Fruit fly (Drosophila melanogaster) whole organism, embryonic: ENCODE measurements around the gene CG14253.

Experiments used
- Awh ChIP-seq: fragments of 200-800 bp; sonication (Bioruptor generic); IDR thresholded peaks from 2 replicates; pipeline ENCODE4, ENCODE4 v1.3.6; 2022; ENCODE audit warnings: missing biosample characterization, missing genetic modification characterization
- B-H2 ChIP-seq: fragments of 200-800 bp; sonication (Bioruptor generic); optimal IDR thresholded peaks from 2 replicates; lab custom pipeline; 2018; ENCODE audit warnings: missing biosample characterization, mild to moderate bottlenecking, missing genetic modification characterization
- CG1024 ChIP-seq: fragments of 200-800 bp; sonication (Bioruptor generic); IDR thresholded peaks from 2 replicates; pipeline ENCODE4 v1.3.6; 2022; ENCODE audit warnings: missing biosample characterization, missing genetic modification characterization
- CG10274 ChIP-seq: fragments of 200-800 bp; sonication (Bioruptor generic); optimal IDR thresholded peaks from 3 replicates; lab custom pipeline; 2017; ENCODE audit warnings: missing biosample characterization, mild to moderate bottlenecking, missing genetic modification characterization
- CG10431 ChIP-seq: fragments of 200-800 bp; sonication (Bioruptor generic); optimal IDR thresholded peaks from 3 replicates; lab custom pipeline; 2018; ENCODE audit warnings: missing biosample characterization, mild to moderate bottlenecking, missing genetic modification characterization
- CG10979 ChIP-seq: fragments of 200-800 bp; sonication (Bioruptor generic); optimal IDR thresholded peaks from 2 replicates; lab custom pipeline; 2018; ENCODE audit warnings: missing biosample characterization, mild to moderate bottlenecking, missing genetic modification characterization, moderate library complexity
- CG11247 ChIP-seq: fragments of 200-800 bp; sonication (Bioruptor generic); IDR thresholded peaks from 2 replicates; pipeline ENCODE4 v1.3.6; 2022; ENCODE audit warnings: missing biosample characterization, missing genetic modification characterization
- CG12155 ChIP-seq: fragments of 200-800 bp; sonication (Bioruptor generic); optimal IDR thresholded peaks from 3 replicates; lab custom pipeline; 2016; ENCODE audit warnings: missing biosample characterization, missing genetic modification characterization
- CG13624 ChIP-seq: fragments of 200-800 bp; sonication (Bioruptor generic); optimal IDR thresholded peaks from 2 replicates; lab custom pipeline; 2016; ENCODE audit warnings: missing biosample characterization, missing genetic modification characterization
- CG13775 ChIP-seq: fragments of 200-800 bp; sonication (Bioruptor generic); optimal IDR thresholded peaks from 3 replicates; lab custom pipeline; 2017; ENCODE audit warnings: missing biosample characterization, mild to moderate bottlenecking, missing genetic modification characterization
- CG15073 ChIP-seq: fragments of 200-800 bp; sonication (Bioruptor generic); optimal IDR thresholded peaks from 2 replicates; lab custom pipeline; 2016; ENCODE audit warnings: missing biosample characterization, missing genetic modification characterization
- CG15269 ChIP-seq: fragments of 200-800 bp; sonication (Bioruptor generic); optimal IDR thresholded peaks from 2 replicates; lab custom pipeline; 2018; ENCODE audit warnings: missing biosample characterization, mild to moderate bottlenecking, missing genetic modification characterization, moderate library complexity
- CG1529 ChIP-seq: fragments of 200-800 bp; sonication (Bioruptor generic); optimal IDR thresholded peaks from 3 replicates; lab custom pipeline; 2018; ENCODE audit warnings: missing biosample characterization, missing genetic modification characterization
- CG16813 ChIP-seq: fragments of 200-800 bp; sonication (Bioruptor generic); IDR thresholded peaks from 3 replicates; pipeline ENCODE4 v1.3.6; 2022; ENCODE audit warnings: missing biosample characterization, missing genetic modification characterization; ENCODE audit not compliant: partially characterized antibody
- CG16815 ChIP-seq: fragments of 200-800 bp; sonication (Bioruptor generic); optimal IDR thresholded peaks from 3 replicates; lab custom pipeline; 2017; ENCODE audit warnings: missing biosample characterization, mild to moderate bottlenecking, missing genetic modification characterization
- CG17359 ChIP-seq: fragments of 200-800 bp; sonication (Bioruptor generic); optimal IDR thresholded peaks from 3 replicates; lab custom pipeline; 2018; ENCODE audit warnings: missing biosample characterization, mild to moderate bottlenecking, missing genetic modification characterization, moderate library complexity
- CG1832 ChIP-seq: fragments of 200-800 bp; sonication (Bioruptor generic); optimal IDR thresholded peaks from 2 replicates; lab custom pipeline; 2017; ENCODE audit warnings: missing biosample characterization, mild to moderate bottlenecking, missing genetic modification characterization, inconsistent platforms
- CG31224 ChIP-seq: fragments of 200-800 bp; sonication (Bioruptor generic); IDR thresholded peaks from 2 replicates; pipeline ENCODE4 v1.3.6; 2022; ENCODE audit warnings: missing biosample characterization, missing genetic modification characterization
- CG33213 ChIP-seq: fragments of 200-800 bp; sonication (Bioruptor generic); optimal IDR thresholded peaks from 3 replicates; lab custom pipeline; 2016; ENCODE audit warnings: missing biosample characterization, missing genetic modification characterization
- CG34422 ChIP-seq: fragments of 200-800 bp; sonication (Bioruptor generic); IDR thresholded peaks from 3 replicates; pipeline ENCODE4 v1.3.6; 2022; ENCODE audit warnings: missing biosample characterization, missing genetic modification characterization
- CG4617 ChIP-seq: fragments of 200-800 bp; sonication (Bioruptor generic); optimal IDR thresholded peaks from 3 replicates; lab custom pipeline; 2016; ENCODE audit warnings: missing biosample characterization, missing genetic modification characterization, borderline replicate concordance
- CG5245 ChIP-seq: fragments of 200-800 bp; sonication (Bioruptor generic); optimal IDR thresholded peaks from 3 replicates; lab custom pipeline; 2016; ENCODE audit warnings: missing biosample characterization, missing genetic modification characterization
- CG9797 ChIP-seq: fragments of 200-800 bp; sonication (Bioruptor generic); optimal IDR thresholded peaks from 3 replicates; lab custom pipeline; 2018; ENCODE audit warnings: missing biosample characterization, mild to moderate bottlenecking, missing genetic modification characterization
- Hey ChIP-seq: fragments of 200-800 bp; sonication (Bioruptor generic); optimal IDR thresholded peaks from 3 replicates; lab custom pipeline; 2018; ENCODE audit warnings: missing biosample characterization, mild to moderate bottlenecking, missing genetic modification characterization
- Hr51 ChIP-seq, 2 experiments: fragments of 200-800 bp; sonication (Bioruptor generic); optimal IDR thresholded peaks; 2 replicates in 1 of 2; 3 replicates in 1 of 2; lab custom pipeline; 2016 to 2018; ENCODE audit warnings: missing biosample characterization in 2 of 2, missing genetic modification characterization in 2 of 2, mild to moderate bottlenecking in 1 of 2, moderate library complexity in 1 of 2
- Hr78 ChIP-seq, 2 experiments: fragments of 200-800 bp in 1 of 2; fragments of >200 bp in 1 of 2; sonication (Bioruptor generic) in 1 of 2; optimal IDR thresholded peaks; 2 replicates each; lab custom pipeline; 2017 to 2019; ENCODE audit warnings: missing biosample characterization in 2 of 2, missing genetic modification characterization in 2 of 2, mild to moderate bottlenecking in 1 of 2, moderate library complexity in 1 of 2
- Lpt ChIP-seq: fragments of >200 bp; optimal IDR thresholded peaks from 2 replicates; lab custom pipeline; 2018; ENCODE audit warnings: missing biosample characterization, missing genetic modification characterization
- Max ChIP-seq: fragments of 200-800 bp; sonication (Bioruptor generic); optimal IDR thresholded peaks from 2 replicates; lab custom pipeline; 2016; ENCODE audit warnings: missing biosample characterization, mild to moderate bottlenecking, missing genetic modification characterization
- Nf-YA ChIP-seq: fragments of 200-800 bp; sonication (Bioruptor generic); IDR thresholded peaks from 2 replicates; pipeline ENCODE4 v1.3.6; 2022; ENCODE audit warnings: missing biosample characterization, missing genetic modification characterization
- NfI ChIP-seq: fragments of 200-800 bp; sonication (Bioruptor generic); optimal IDR thresholded peaks from 3 replicates; lab custom pipeline; 2018; ENCODE audit warnings: missing biosample characterization, mild to moderate bottlenecking, missing genetic modification characterization, moderate library complexity
- Rfx ChIP-seq: fragments of 200-800 bp; sonication (Bioruptor generic); IDR thresholded peaks from 2 replicates; pipeline ENCODE4 v1.3.6; 2022; ENCODE audit warnings: missing biosample characterization, missing genetic modification characterization
- Side ChIP-seq: fragments of 200-800 bp; sonication (Bioruptor generic); optimal IDR thresholded peaks from 2 replicates; lab custom pipeline; 2016; ENCODE audit warnings: missing biosample characterization, missing genetic modification characterization
- Spps ChIP-seq: fragments of 200-800 bp; sonication (Bioruptor generic); optimal IDR thresholded peaks from 2 replicates; lab custom pipeline; 2018; ENCODE audit warnings: missing biosample characterization, mild to moderate bottlenecking, missing genetic modification characterization
- bcd ChIP-seq: fragments of 200-800 bp; sonication (Bioruptor generic); optimal IDR thresholded peaks from 2 replicates; lab custom pipeline; 2017; ENCODE audit warnings: missing biosample characterization, mild to moderate bottlenecking, missing genetic modification characterization
- bsh ChIP-seq, 2 experiments: fragments of 200-800 bp; sonication (Bioruptor generic); optimal IDR thresholded peaks; 2 replicates each; lab custom pipeline; 2017 to 2018; ENCODE audit warnings: mild to moderate bottlenecking in 2 of 2, missing biosample characterization in 2 of 2, missing genetic modification characterization in 2 of 2, moderate library complexity in 1 of 2
- btn ChIP-seq: fragments of 200-800 bp; sonication (Bioruptor generic); optimal IDR thresholded peaks from 2 replicates; lab custom pipeline; 2016; ENCODE audit warnings: missing biosample characterization, missing genetic modification characterization
- fu2 ChIP-seq: fragments of 200-800 bp; sonication (Bioruptor generic); optimal IDR thresholded peaks from 2 replicates; lab custom pipeline; 2016; ENCODE audit warnings: missing biosample characterization, missing genetic modification characterization
- gcm ChIP-seq: fragments of 200-800 bp; sonication (Bioruptor generic); optimal IDR thresholded peaks from 2 replicates; lab custom pipeline; 2019; ENCODE audit warnings: missing biosample characterization, mild to moderate bottlenecking, missing genetic modification characterization, moderate library complexity
- jigr1 ChIP-seq: fragments of 200-800 bp; sonication (Bioruptor generic); IDR thresholded peaks from 3 replicates; pipeline ENCODE4 v1.3.6; 2022; ENCODE audit warnings: missing biosample characterization, missing genetic modification characterization
- kay ChIP-seq: fragments of 200-800 bp; sonication (Bioruptor generic); optimal IDR thresholded peaks from 2 replicates; lab custom pipeline; 2016; ENCODE audit warnings: missing biosample characterization, missing genetic modification characterization
- ken ChIP-seq: fragments of 200-800 bp; sonication (Bioruptor generic); IDR thresholded peaks from 3 replicates; pipeline ENCODE4 v1.3.6; 2022; ENCODE audit warnings: missing biosample characterization, missing genetic modification characterization
- nau ChIP-seq: fragments of 200-800 bp; sonication (Bioruptor generic); optimal IDR thresholded peaks from 3 replicates; lab custom pipeline; 2017; ENCODE audit warnings: missing biosample characterization, mild to moderate bottlenecking, missing genetic modification characterization, missing genetic modification reagents
- org-1 ChIP-seq: fragments of 200-800 bp; sonication (Bioruptor generic); optimal IDR thresholded peaks from 2 replicates; lab custom pipeline; 2017; ENCODE audit warnings: missing biosample characterization, missing genetic modification characterization
- scrt ChIP-seq: fragments of 200-800 bp; sonication (Bioruptor generic); optimal IDR thresholded peaks from 2 replicates; lab custom pipeline; 2018; ENCODE audit warnings: missing biosample characterization, mild to moderate bottlenecking, missing genetic modification characterization, moderate library complexity
- seq ChIP-seq: fragments of 200-800 bp; sonication (Bioruptor generic); IDR thresholded peaks from 2 replicates; pipeline ENCODE4 v1.3.6; 2022; ENCODE audit warnings: missing biosample characterization, missing genetic modification characterization
- toy ChIP-seq: fragments of 200-800 bp; sonication (Bioruptor generic); IDR thresholded peaks from 2 replicates; pipeline ENCODE4 v1.3.6; 2022; ENCODE audit warnings: missing biosample characterization, missing genetic modification characterization
- ttk ChIP-seq: fragments of 200-800 bp; sonication (Bioruptor generic); IDR thresholded peaks from 2 replicates; pipeline ENCODE4 v2.1.2; 2022; ENCODE audit warnings: missing biosample characterization, missing genetic modification characterization
- tx ChIP-seq: fragments of 200-800 bp; sonication (Bioruptor generic); optimal IDR thresholded peaks from 2 replicates; lab custom pipeline; 2016; ENCODE audit warnings: missing biosample characterization, missing genetic modification characterization
- vfl ChIP-seq: fragments of 200-800 bp; sonication (Bioruptor generic); optimal IDR thresholded peaks from 2 replicates; lab custom pipeline; 2016; ENCODE audit warnings: missing biosample characterization, missing genetic modification characterization
- zf30C ChIP-seq: fragments of 200-800 bp; sonication (Bioruptor generic); optimal IDR thresholded peaks from 3 replicates; lab custom pipeline; 2018; ENCODE audit warnings: missing biosample characterization, mild to moderate bottlenecking, missing genetic modification characterization

CG14253 gene

dm6 chr3R:26988412-26988981, 10.2 kb downstream of the CG14253 start, which contains the start of gene CG31075 (continued):
- TF ChIP-seq vfl, result no peak
- peak; percentile 37 for TF ChIP-seq bcd
- TF ChIP-seq CG1024 (GFP tag; lab: Robert Waterston, UW), result peak; percentile 41; the same call in 1 of the 2 replicates
- no peak for TF ChIP-seq CG33213
- no peak for TF ChIP-seq Hey (tag; lab: Kevin White, UChicago)
- TF ChIP-seq CG11247, result peak; percentile 25; the same call in 1 of the 2 replicates
- no peak for TF ChIP-seq CG16813
- TF ChIP-seq Spps, result no peak
- TF ChIP-seq nau (GFP tag; lab: Kevin White, UChicago), result peak; percentile 7
- peak; percentile 20 for TF ChIP-seq org-1 (GFP tag; lab: Kevin White, UChicago)
- TF ChIP-seq CG1832 (GFP tag; lab: Kevin White, UChicago), result no peak
- peak; percentile 37 for TF ChIP-seq CG12155 (GFP tag; lab: Kevin White, UChicago)
- no peak for TF ChIP-seq CG4617 (GFP tag; lab: Kevin White, UChicago)
- no peak for TF ChIP-seq CG13775 (GFP tag; lab: Kevin White, UChicago)
- no peak for TF ChIP-seq fu2
- peak; percentile 52 for TF ChIP-seq Nf-YA (GFP tag; lab: Robert Waterston, UW)
- peak; percentile 12 for TF ChIP-seq NfI (GFP tag; lab: Kevin White, UChicago)
- TF ChIP-seq Lpt, result no peak
- peak; percentile 83 for TF ChIP-seq Rfx (GFP tag; lab: Robert Waterston, UW)
- peak; percentile 37 for TF ChIP-seq B-H2 (GFP tag; lab: Kevin White, UChicago)
- TF ChIP-seq CG9797 (GFP tag; lab: Kevin White, UChicago), result no peak
- no peak for TF ChIP-seq Side (GFP tag; lab: Kevin White, UChicago)
- no peak for TF ChIP-seq zf30C (GFP tag; lab: Kevin White, UChicago)
- TF ChIP-seq CG16815 (GFP tag; lab: Kevin White, UChicago), result peak; percentile 4
- TF ChIP-seq CG10431, result no peak
- TF ChIP-seq ttk (GFP tag; lab: Robert Waterston, UW), result peak; percentile 36; the same call in 1 of the 2 replicates
- TF ChIP-seq ken, result 0 out of 3 replicates have a peak, but pooled peaks have one; percentile 41
- TF ChIP-seq CG13624 (GFP tag; lab: Kevin White, UChicago), result no peak
- TF ChIP-seq CG31224 (GFP tag; lab: Robert Waterston, UW), result no peak; the same call in 1 of the 2 replicates
- TF ChIP-seq seq (GFP tag; lab: Robert Waterston, UW), result peak; percentile 53
- TF ChIP-seq Hr78 (GFP tag; optimal IDR thresholded peaks at IDR 0.05; lab: Kevin White, UChicago), result no peak
- no peak for TF ChIP-seq gcm (GFP tag; lab: Kevin White, UChicago)
- TF ChIP-seq CG10274, result peak; percentile 97
- TF ChIP-seq Max (GFP tag; lab: Kevin White, UChicago), result peak; percentile 54
- no peak for TF ChIP-seq CG5245 (GFP tag; lab: Kevin White, UChicago)
- TF ChIP-seq scrt, result peak; percentile 60
- no peak for TF ChIP-seq jigr1 (GFP tag; lab: Robert Waterston, UW)
- TF ChIP-seq CG10979 (tag; lab: Kevin White, UChicago), result peak; percentile 15
- no peak for TF ChIP-seq btn (GFP tag; lab: Kevin White, UChicago)
- peak; percentile 65 for TF ChIP-seq CG17359 (tag; lab: Kevin White, UChicago)
- TF ChIP-seq CG15269, result peak; percentile 42
- peak; percentile 50; the same call in 1 of the 2 replicates for TF ChIP-seq Awh (GFP tag; lab: Robert Waterston, UW)
- peak; percentile 53; the same call in 1 of the 3 replicates for TF ChIP-seq CG34422 (GFP tag; lab: Robert Waterston, UW)
- peak in 1 of 2 experiments; percentile 25 for TF ChIP-seq Hr51 (GFP tag; optimal IDR thresholded peaks at IDR 0.05; lab: Kevin White, UChicago)
- TF ChIP-seq kay, result no peak
- no peak for TF ChIP-seq CG1529 (GFP tag; lab: Kevin White, UChicago)
- TF ChIP-seq CG15073 (GFP tag; lab: Kevin White, UChicago), result no peak
- TF ChIP-seq tx (GFP tag; lab: Kevin White, UChicago), result no peak
- peak in 1 of 2 experiments; percentile 21 for TF ChIP-seq bsh (GFP tag; optimal IDR thresholded peaks at IDR 0.05; lab: Kevin White, UChicago)
- TF ChIP-seq toy (GFP tag; lab: Robert Waterston, UW), result no peak
